Worm (Caenorhabditis elegans) whole organism, early embryonic: ENCODE data around the gene K02E10.6.

ENCODE experiments used
- B0310.2 ChIP-seq: sonication (generic microtip); optimal IDR thresholded peaks from 2 replicates; lab custom pipeline; 2016; ENCODE audit warnings: mild to moderate bottlenecking, missing genetic modification characterization, missing compliant biosample characterization
- F13C5.2 ChIP-seq: sonication (generic microtip); optimal IDR thresholded peaks from 2 replicates; lab custom pipeline; 2017; ENCODE audit warnings: mild to moderate bottlenecking, missing genetic modification characterization, inconsistent platforms, missing compliant biosample characterization
- aly-1 ChIP-seq: sonication (generic microtip); optimal IDR thresholded peaks from 2 replicates; lab custom pipeline; 2016; ENCODE audit warnings: missing genetic modification characterization, missing compliant biosample characterization
- ama-1 ChIP-seq: fragments of 150-350 bp; optimal IDR thresholded peaks from 2 replicates; lab custom pipeline; 2014
- ceh-13 ChIP-seq: fragments of 200-800 bp; sonication (Bioruptor generic); optimal IDR thresholded peaks from 2 replicates; lab custom pipeline; 2018; ENCODE audit warnings: mild to moderate bottlenecking, missing genetic modification characterization, missing compliant biosample characterization
- ceh-36 ChIP-seq: sonication (generic microtip); optimal IDR thresholded peaks from 2 replicates; lab custom pipeline; 2016; ENCODE audit warnings: missing genetic modification characterization, inconsistent platforms, missing compliant biosample characterization
- ets-7 ChIP-seq: sonication (generic microtip); optimal IDR thresholded peaks from 2 replicates; lab custom pipeline; 2016; ENCODE audit warnings: missing genotype, missing genetic modification characterization, missing compliant biosample characterization
- flt-1 ChIP-seq: fragments of 200-800 bp; sonication (Bioruptor generic); IDR thresholded peaks from 2 replicates; pipeline ENCODE4 v1.3.6; 2022; ENCODE audit warnings: missing genetic modification characterization, missing compliant biosample characterization
- hmbx-1 ChIP-seq: sonication (generic microtip); optimal IDR thresholded peaks from 2 replicates; lab custom pipeline; 2016; ENCODE audit warnings: mild to moderate bottlenecking, missing genetic modification characterization, missing compliant biosample characterization
- hmg-4 ChIP-seq: fragments of 200-800 bp; sonication (Bioruptor generic); optimal IDR thresholded peaks from 2 replicates; lab custom pipeline; 2018; ENCODE audit warnings: mild to moderate bottlenecking, missing genetic modification characterization, missing compliant biosample characterization
- hnd-1 ChIP-seq: sonication (generic microtip); optimal IDR thresholded peaks from 2 replicates; lab custom pipeline; 2016; ENCODE audit warnings: missing genetic modification characterization, missing compliant biosample characterization
- pes-1 ChIP-seq: fragments of 200-800 bp; sonication (Bioruptor generic); IDR thresholded peaks from 2 replicates; pipeline ENCODE4 v1.3.6; 2022; ENCODE audit warnings: missing genetic modification reagents, missing genetic modification characterization, missing compliant biosample characterization
- scrt-1 ChIP-seq: fragments of 200-800 bp; sonication (Bioruptor generic); IDR thresholded peaks from 2 replicates; pipeline ENCODE4 v1.3.6; 2022; ENCODE audit warnings: missing genetic modification characterization, missing compliant biosample characterization
- sea-1 ChIP-seq: fragments of 200-800 bp; sonication (Bioruptor generic); conservative IDR thresholded peaks from 2 replicates; pipeline ENCODE4 v1.3.6; 2022; ENCODE audit warnings: missing genetic modification characterization, missing compliant biosample characterization
- tbx-11 ChIP-seq: fragments of 200-800 bp; sonication (Bioruptor generic); IDR thresholded peaks from 2 replicates; pipeline ENCODE4 v1.3.6; 2022; ENCODE audit warnings: missing genetic modification characterization, missing compliant biosample characterization
- tbx-37 ChIP-seq: fragments of 200-800 bp; sonication (Bioruptor generic); conservative IDR thresholded peaks from 2 replicates; pipeline ENCODE4 v1.3.6; 2022; ENCODE audit warnings: missing genetic modification reagents, missing genetic modification characterization, missing compliant biosample characterization
- tra-4 ChIP-seq: sonication (generic microtip); optimal IDR thresholded peaks from 2 replicates; lab custom pipeline; 2017; ENCODE audit warnings: missing genetic modification characterization, missing compliant biosample characterization

K02E10.6 gene

ce11 chrX:2447214-2447613, 35.4 kb downstream of the K02E10.6 start:
- no peak for TF ChIP-seq flt-1 (GFP tag; lab: Robert Waterston, UW)
- TF ChIP-seq ets-7: no peak
- no peak for TF ChIP-seq sea-1 (GFP tag; lab: Robert Waterston, UW)
- TF ChIP-seq pes-1 (GFP tag; lab: Robert Waterston, UW): no peak
- TF ChIP-seq tbx-11 (GFP tag; lab: Robert Waterston, UW): no peak
- TF ChIP-seq B0310.2 (tag; lab: Kevin White, UChicago): peak; percentile 10

- TF ChIP-seq hnd-1: no peak
- TF ChIP-seq B0310.2 (tag; lab: Kevin White, UChicago): no peak
- TF ChIP-seq pes-1 (GFP tag; lab: Robert Waterston, UW): no peak
- no peak for TF ChIP-seq F13C5.2
- TF ChIP-seq tbx-11 (GFP tag; lab: Robert Waterston, UW): no peak
- no peak for TF ChIP-seq ets-7
- TF ChIP-seq ama-1: no peak
- no peak for TF ChIP-seq hmbx-1 (tag; lab: Kevin White, UChicago)
- no peak for TF ChIP-seq scrt-1
- no peak for TF ChIP-seq ceh-13 (GFP tag; lab: Kevin White, UChicago)
- no peak for TF ChIP-seq hmg-4 (GFP tag; lab: Kevin White, UChicago)
- TF ChIP-seq tbx-37 (GFP tag; lab: Robert Waterston, UW): no peak
- no peak for TF ChIP-seq flt-1 (GFP tag; lab: Robert Waterston, UW)
- no peak for TF ChIP-seq ceh-36 (tag; lab: Kevin White, UChicago)
- TF ChIP-seq tra-4 (tag; lab: Kevin White, UChicago): no peak
Measured at ce11 chrX:2446185-2446584, 36.4 kb downstream of the K02E10.6 start.

ce11 chrX:2443304-2443703, 39.3 kb downstream of the K02E10.6 start, which contains the start of gene T07D1.3:
T07D1.3 (minus strand) TSS chrX:2443404.
- TF ChIP-seq flt-1 (GFP tag; lab: Robert Waterston, UW): no peak
- TF ChIP-seq hnd-1: no peak
- no peak for TF ChIP-seq F13C5.2
- TF ChIP-seq hmg-4 (GFP tag; lab: Kevin White, UChicago): no peak
- TF ChIP-seq tra-4 (tag; lab: Kevin White, UChicago): no peak
- no peak for TF ChIP-seq sea-1 (GFP tag; lab: Robert Waterston, UW)
- TF ChIP-seq tbx-11 (GFP tag; lab: Robert Waterston, UW): no peak
- no peak for TF ChIP-seq ceh-36 (tag; lab: Kevin White, UChicago)
- TF ChIP-seq B0310.2 (tag; lab: Kevin White, UChicago): no peak
- TF ChIP-seq hmbx-1 (tag; lab: Kevin White, UChicago): no peak
- no peak for TF ChIP-seq pes-1 (GFP tag; lab: Robert Waterston, UW)
- TF ChIP-seq ets-7: no peak
- TF ChIP-seq ceh-13 (GFP tag; lab: Kevin White, UChicago): no peak
- TF ChIP-seq ama-1: no peak
- no peak for TF ChIP-seq tbx-37 (GFP tag; lab: Robert Waterston, UW)
- no peak for TF ChIP-seq scrt-1
- TF ChIP-seq aly-1 (tag; lab: Kevin White, UChicago): no peak

- TF ChIP-seq B0310.2 (tag; lab: Kevin White, UChicago): no peak
- no peak for TF ChIP-seq ama-1
- TF ChIP-seq tra-4 (tag; lab: Kevin White, UChicago): no peak
Measured at ce11 chrX:2441163-2441562, 41.4 kb downstream of the K02E10.6 start.

ce11 chrX:2439728-2440127, 42.8 kb downstream of the K02E10.6 start:
- no peak for TF ChIP-seq ama-1
- TF ChIP-seq hmbx-1 (tag; lab: Kevin White, UChicago): no peak
- no peak for TF ChIP-seq ceh-13 (GFP tag; lab: Kevin White, UChicago)

ce11 chrX:2439309-2439708, 43.3 kb downstream of the K02E10.6 start:
- TF ChIP-seq B0310.2 (tag; lab: Kevin White, UChicago): no peak
- TF ChIP-seq scrt-1: no peak
- no peak for TF ChIP-seq tbx-11 (GFP tag; lab: Robert Waterston, UW)
- TF ChIP-seq tra-4 (tag; lab: Kevin White, UChicago): no peak
- no peak for TF ChIP-seq ceh-13 (GFP tag; lab: Kevin White, UChicago)
- no peak for TF ChIP-seq ceh-36 (tag; lab: Kevin White, UChicago)
- no peak for TF ChIP-seq hmg-4 (GFP tag; lab: Kevin White, UChicago)

- TF ChIP-seq aly-1 (tag; lab: Kevin White, UChicago) (no peak), ceh-13 (GFP tag; lab: Kevin White, UChicago) (no peak)
Measured at ce11 chrX:2438857-2439256, 43.7 kb downstream of the K02E10.6 start, which contains the start of gene gid-2. gid-2 (minus strand) TSS chrX:2438957.

ce11 chrX:2435353-2435752, 47.2 kb downstream of the K02E10.6 start:
- TF ChIP-seq sea-1 (GFP tag; lab: Robert Waterston, UW): no peak
- no peak for TF ChIP-seq tbx-11 (GFP tag; lab: Robert Waterston, UW)
- no peak for TF ChIP-seq B0310.2 (tag; lab: Kevin White, UChicago)
- TF ChIP-seq flt-1 (GFP tag; lab: Robert Waterston, UW): no peak
- TF ChIP-seq F13C5.2: no peak
- TF ChIP-seq pes-1 (GFP tag; lab: Robert Waterston, UW): no peak
- no peak for TF ChIP-seq hmg-4 (GFP tag; lab: Kevin White, UChicago)
- no peak for TF ChIP-seq ama-1
- no peak for TF ChIP-seq aly-1 (tag; lab: Kevin White, UChicago)
- TF ChIP-seq hmbx-1 (tag; lab: Kevin White, UChicago): no peak
- no peak for TF ChIP-seq tra-4 (tag; lab: Kevin White, UChicago)
- no peak for TF ChIP-seq scrt-1
- no peak for TF ChIP-seq ceh-36 (tag; lab: Kevin White, UChicago)
- TF ChIP-seq ceh-13 (GFP tag; lab: Kevin White, UChicago): no peak
- no peak for TF ChIP-seq hnd-1
- no peak for TF ChIP-seq ets-7
- TF ChIP-seq tbx-37 (GFP tag; lab: Robert Waterston, UW): no peak
